Fruit fly (Drosophila melanogaster): ENCODE measurements around the gene CG33493.

DNA sequence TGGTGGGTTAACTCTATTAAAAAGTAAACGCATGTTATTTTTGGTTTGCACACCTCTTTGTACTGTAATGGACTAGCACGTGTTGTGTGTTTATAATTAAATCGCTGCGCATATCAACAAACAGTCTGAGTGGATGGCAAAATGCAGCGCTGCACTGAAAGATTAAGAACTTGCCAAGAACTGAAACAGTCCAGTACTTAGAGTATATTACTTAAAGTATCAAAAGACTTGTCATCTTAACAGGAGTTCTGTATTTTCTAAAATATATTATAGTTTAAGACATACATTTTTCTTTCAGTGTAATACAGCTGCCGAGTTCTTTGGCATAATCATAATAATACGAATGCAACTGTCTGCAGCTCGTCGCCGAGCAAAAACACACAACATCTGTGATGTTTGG lies 44.5 kb downstream of the CG33493 start:
- TF ChIP-seq ttk (optimal IDR thresholded peaks at IDR 0.05), result no peak
- TF ChIP-seq psq (optimal IDR thresholded peaks at IDR 0.05), result no peak
- no peak for TF ChIP-seq Myc (optimal IDR thresholded peaks at IDR 0.05)

Data from Kc167 (cell line).